Worm (Caenorhabditis elegans): Measurements from ENCODE around the gene clec-256.

DNA sequence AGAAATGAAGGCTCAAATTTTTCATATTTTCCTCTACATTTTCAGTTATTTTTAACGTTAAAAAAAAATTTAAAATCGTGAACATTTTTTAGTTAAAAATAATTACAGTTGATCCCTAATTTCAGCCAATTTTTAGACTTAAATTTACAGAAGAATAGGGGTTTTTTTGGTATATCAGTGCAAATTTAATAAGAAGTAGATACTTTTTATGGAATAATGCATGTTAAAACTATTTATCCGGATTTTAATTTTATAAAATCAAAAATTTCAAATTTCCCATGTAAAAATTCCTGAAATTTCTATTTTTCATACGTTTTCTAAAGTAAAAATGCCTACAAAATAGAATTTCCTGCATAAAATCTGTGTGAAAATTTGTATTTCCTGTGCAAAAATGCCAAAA, 47.4 kb upstream of the clec-256 start:
- TF ChIP-seq nhr-237 (tag; optimal IDR thresholded peaks at IDR 0.05) = no peak
- TF ChIP-seq pax-3 (tag; optimal IDR thresholded peaks at IDR 0.05) = no peak
